Worm (Caenorhabditis elegans) whole organism, L1 larva: Measurements from ENCODE around the gene C06A12.3.

Experiments
- ama-1 ChIP-seq: fragments of 150-350 bp; optimal IDR thresholded peaks from 2 replicates; lab custom pipeline; 2014
- ceh-82 ChIP-seq, 3 experiments: fragments of 150-350 bp in 1 of 3; sonication (generic microtip) in 2 of 3; optimal IDR thresholded peaks; 2 replicates each; lab custom pipeline; 2014 to 2017; ENCODE audit warnings: missing biosample characterization in 3 of 3, missing genetic modification characterization in 3 of 3
- dpl-1 ChIP-seq, 3 experiments: fragments of 150-350 bp in 2 of 3; sonication (generic microtip) in 1 of 3; optimal IDR thresholded peaks; 2 replicates each; lab custom pipeline; 2014 to 2017; ENCODE audit warnings: missing biosample characterization in 3 of 3, missing genetic modification characterization in 3 of 3, missing genetic modification reagents in 3 of 3
- nhr-28 ChIP-seq: fragments of 150-350 bp; optimal IDR thresholded peaks from 2 replicates; lab custom pipeline; 2014; ENCODE audit warnings: missing biosample characterization, missing genetic modification characterization

DNA sequence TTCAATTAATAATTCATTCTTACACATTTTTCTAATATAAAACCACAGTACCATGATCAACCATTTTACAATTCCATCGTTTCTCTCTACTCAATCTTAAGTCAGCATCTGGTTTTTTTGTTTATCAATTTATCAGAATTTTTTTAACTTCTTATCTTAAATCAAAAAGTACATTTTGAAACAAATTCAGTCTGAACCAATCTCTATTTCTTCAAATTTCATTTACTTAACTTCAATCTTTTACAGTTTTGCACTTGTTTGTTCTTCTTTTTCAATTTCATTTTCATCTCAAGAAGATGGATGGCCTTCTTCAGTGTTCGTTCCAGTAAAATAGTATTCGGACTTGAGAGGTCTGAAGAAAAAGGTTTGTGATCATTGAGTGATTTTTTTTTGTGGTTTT lies 45.5 kb downstream of the C06A12.3 start, which contains the start of gene gba-3:
- TF ChIP-seq nhr-28 (tag; lab: Kevin White, UChicago), result no peak
- TF ChIP-seq dpl-1 (GFP tag; optimal IDR thresholded peaks at IDR 0.05; lab: Kevin White, UChicago), result no peak
- TF ChIP-seq ama-1 (lab: Kevin White, UChicago), result no peak
- no peak for TF ChIP-seq ceh-82 (tag; optimal IDR thresholded peaks at IDR 0.05; lab: Kevin White, UChicago)
